Worm (Caenorhabditis elegans) whole organism, early embryonic: Measurements from ENCODE around the gene tsp-1.

Experiments
- ama-1 ChIP-seq: fragments of 150-350 bp; optimal IDR thresholded peaks from 2 replicates; lab custom pipeline; 2014
- sea-1 ChIP-seq: fragments of 200-800 bp; sonication (Bioruptor generic); conservative IDR thresholded peaks from 2 replicates; pipeline ENCODE4 v1.3.6; 2022; ENCODE audit warnings: missing genetic modification characterization, missing compliant biosample characterization

DNA sequence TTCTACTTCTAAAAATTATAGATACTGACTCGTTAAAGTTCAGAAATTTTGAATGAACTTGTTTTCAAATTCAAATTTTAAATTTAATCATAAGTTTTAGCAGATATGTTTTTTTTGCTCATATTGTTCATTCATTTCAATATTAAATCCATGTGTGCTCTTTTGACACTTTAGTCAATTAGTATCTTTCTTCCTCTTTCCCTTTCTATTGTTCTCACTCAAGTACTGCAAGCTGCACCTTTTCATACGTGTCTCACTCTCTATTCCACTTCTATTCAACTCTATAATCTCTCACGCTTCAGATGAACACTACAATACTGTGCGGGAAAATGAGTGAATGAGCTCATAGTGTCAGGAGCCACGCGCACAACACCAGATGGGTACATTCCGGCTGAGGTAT is 21.3 kb downstream of the tsp-1 start, which contains the start of gene C30A5.16:
- TF ChIP-seq ama-1 (lab: Kevin White, UChicago) (no peak), sea-1 (no peak)
